Worm (Caenorhabditis elegans) whole organism, L4/young adult: ENCODE measurements around the gene F53F1.6.
A peak's percentile ranks its signal among the peaks of the same experiment; 100 is the strongest.
"Not testable (repeated sequence)": the region's sequence is repeated elsewhere in the genome, so short reads cannot be mapped to it uniquely, and the experiment has no call there.

Source experiments
- W03F9.2 ChIP-seq: fragments of 150-350 bp; optimal IDR thresholded peaks from 2 replicates; lab custom pipeline; 2014; ENCODE audit warnings: missing biosample characterization, missing genetic modification characterization
- dao-5 ChIP-seq: sonication (generic microtip); optimal IDR thresholded peaks from 2 replicates; lab custom pipeline; 2016; ENCODE audit warnings: missing genotype, missing genetic modification characterization, moderate library complexity, missing compliant biosample characterization
- him-1 ChIP-seq: sonication (generic microtip); optimal IDR thresholded peaks from 2 replicates; lab custom pipeline; 2016; ENCODE audit warnings: missing genotype, missing genetic modification reagents, missing genetic modification characterization, missing compliant biosample characterization

The F53F1.6 gene

ce11 chrV:13417513-13417912 lies at the start of gene F53F1.6:
TSS of gene F53F1.6 (minus strand) at chrV:13417613.
- TF ChIP-seq W03F9.2, result no peak
- no peak for TF ChIP-seq dao-5 (tag; lab: Kevin White, UChicago)
- TF ChIP-seq him-1 (tag; lab: Kevin White, UChicago), result no peak

ce11 chrV:13464123-13464522 lies 46.7 kb upstream of the F53F1.6 start:
- no peak for TF ChIP-seq dao-5 (tag; lab: Kevin White, UChicago)

- TF ChIP-seq him-1 (tag; lab: Kevin White, UChicago), result no peak
- TF ChIP-seq dao-5 (tag; lab: Kevin White, UChicago), result no peak
- peak; percentile 55 for TF ChIP-seq W03F9.2
These were observed 45.6 kb upstream of the F53F1.6 start, which contains the start of gene frm-10 for ce11 chrV:13462974-13463373. TSS of gene frm-10 (plus strand) at chrV:13463207.

ce11 chrV:13459323-13459722 lies 41.9 kb upstream of the F53F1.6 start, which contains the start of gene bath-39:
TSS of gene bath-39 (plus strand) at chrV:13459459.
- TF ChIP-seq dao-5 (tag; lab: Kevin White, UChicago), result no peak

ce11 chrV:13457858-13458257 lies 40.4 kb upstream of the F53F1.6 start, which contains the start of gene F25H9.2:
TSS of gene F25H9.2 (plus strand) at chrV:13458083.
- TF ChIP-seq him-1 (tag; lab: Kevin White, UChicago) (no peak), W03F9.2 (no peak), dao-5 (tag; lab: Kevin White, UChicago) (no peak)

- no peak for TF ChIP-seq him-1 (tag; lab: Kevin White, UChicago)
- TF ChIP-seq dao-5 (tag; lab: Kevin White, UChicago), result no peak
- no peak for TF ChIP-seq W03F9.2
These were observed 38.0 kb upstream of the F53F1.6 start, which contains the start of gene lurp-3 for ce11 chrV:13455448-13455847. TSS of gene lurp-3 (plus strand) at chrV:13455748.

ce11 chrV:13453334-13453733 lies 35.9 kb upstream of the F53F1.6 start, which contains the start of gene lurp-2:
TSS of gene lurp-2 (plus strand) at chrV:13453634.
- TF ChIP-seq dao-5 (tag; lab: Kevin White, UChicago), result no peak
- no peak for TF ChIP-seq him-1 (tag; lab: Kevin White, UChicago)
- no peak for TF ChIP-seq W03F9.2

ce11 chrV:13445229-13445949 lies 28.0 kb upstream of the F53F1.6 start, which contains the start of gene Y2H9A.4:
TSS of gene Y2H9A.4 (plus strand) at chrV:13445899.
- no peak for TF ChIP-seq him-1 (tag; lab: Kevin White, UChicago)
- no peak for TF ChIP-seq dao-5 (tag; lab: Kevin White, UChicago)
- TF ChIP-seq W03F9.2, result no peak

- not testable (repeated sequence) for TF ChIP-seq him-1 (tag; lab: Kevin White, UChicago); dao-5 (tag; lab: Kevin White, UChicago); W03F9.2
These were observed 26.1 kb upstream of the F53F1.6 start, which contains the start of gene Y2H9A.6 for ce11 chrV:13443535-13443934. TSS of gene Y2H9A.6 (plus strand) at chrV:13443835.

- TF ChIP-seq W03F9.2, result no peak
- TF ChIP-seq dao-5 (tag; lab: Kevin White, UChicago), result no peak
- no peak for TF ChIP-seq him-1 (tag; lab: Kevin White, UChicago)
These were observed 25.4 kb upstream of the F53F1.6 start for ce11 chrV:13442819-13443218.

ce11 chrV:13441661-13442060 lies 24.2 kb upstream of the F53F1.6 start, which contains the start of gene col-162:
TSS of gene col-162 (plus strand) at chrV:13441961.
- no peak for TF ChIP-seq W03F9.2
- TF ChIP-seq him-1 (tag; lab: Kevin White, UChicago), result no peak
- no peak for TF ChIP-seq dao-5 (tag; lab: Kevin White, UChicago)

ce11 chrV:13437473-13438074 lies 20.2 kb upstream of the F53F1.6 start, which contains the start of gene mes-4:
TSS of gene mes-4 (minus strand) at chrV:13437545.
- TF ChIP-seq him-1 (tag; lab: Kevin White, UChicago) (no peak), W03F9.2 (no peak), dao-5 (tag; lab: Kevin White, UChicago) (no peak)

- TF ChIP-seq dao-5 (tag; lab: Kevin White, UChicago) (no peak), him-1 (tag; lab: Kevin White, UChicago) (no peak)
These were observed 15.0 kb upstream of the F53F1.6 start, which contains the start of gene srd-17 for ce11 chrV:13432364-13432763. TSS of gene srd-17 (minus strand) at chrV:13432714.

ce11 chrV:13428660-13429059 lies 11.2 kb upstream of the F53F1.6 start, which contains the start of gene srd-19:
TSS of gene srd-19 (minus strand) at chrV:13428760.
- TF ChIP-seq dao-5 (tag; lab: Kevin White, UChicago) (no peak), W03F9.2 (no peak), him-1 (tag; lab: Kevin White, UChicago) (no peak)
